Worm (Caenorhabditis elegans) whole organism, mixed stage, embryonic: ENCODE data around the gene Y45F3A.4.

Source experiments
- ceh-39 ChIP-seq: fragments of 150-350 bp; optimal IDR thresholded peaks from 2 replicates; lab custom pipeline; 2014; ENCODE audit warnings: missing biosample characterization, missing genetic modification characterization
- ceh-43 ChIP-seq: fragments of 200-800 bp; sonication (Bioruptor generic); optimal IDR thresholded peaks from 2 replicates; lab custom pipeline; 2018; ENCODE audit warnings: mild to moderate bottlenecking, missing genetic modification characterization, moderate library complexity, missing compliant biosample characterization
- ceh-83 ChIP-seq: fragments of 200-800 bp; sonication (Bioruptor generic); optimal IDR thresholded peaks from 2 replicates; lab custom pipeline; 2018; ENCODE audit warnings: mild to moderate bottlenecking, missing genetic modification characterization, missing compliant biosample characterization
- ces-1 ChIP-seq: fragments of 150-350 bp; optimal IDR thresholded peaks from 2 replicates; lab custom pipeline; 2014; ENCODE audit warnings: missing biosample characterization, missing genetic modification reagents, missing genetic modification characterization
- elt-1 ChIP-seq: sonication (generic microtip); optimal IDR thresholded peaks from 2 replicates; lab custom pipeline; 2017; ENCODE audit warnings: missing genetic modification characterization, mild to moderate bottlenecking, missing compliant biosample characterization, antibody characterized with exemption, moderate library complexity, borderline replicate concordance; ENCODE audit not compliant: insufficient read depth
- elt-3 ChIP-seq: fragments of 150-350 bp; optimal IDR thresholded peaks from 2 replicates; lab custom pipeline; 2014; ENCODE audit warnings: missing biosample characterization, missing genetic modification characterization
- lin-13 ChIP-seq: fragments of 150-350 bp; optimal IDR thresholded peaks from 2 replicates; lab custom pipeline; 2014; ENCODE audit warnings: missing biosample characterization, missing genetic modification characterization
- lin-32 ChIP-seq: fragments of 200-800 bp; sonication (Bioruptor generic); optimal IDR thresholded peaks from 2 replicates; lab custom pipeline; 2018; ENCODE audit warnings: mild to moderate bottlenecking, missing genetic modification characterization, missing compliant biosample characterization
- lsy-2 ChIP-seq: fragments of 150-350 bp; optimal IDR thresholded peaks from 2 replicates; lab custom pipeline; 2014; ENCODE audit warnings: missing biosample characterization, missing genetic modification characterization
- mab-5 ChIP-seq: fragments of 150-350 bp; optimal IDR thresholded peaks from 2 replicates; lab custom pipeline; 2014; ENCODE audit warnings: missing biosample characterization, missing genetic modification characterization
- mep-1 ChIP-seq: fragments of 150-350 bp; optimal IDR thresholded peaks from 2 replicates; lab custom pipeline; 2017; ENCODE audit warnings: missing biosample characterization, missing genetic modification reagents, missing genetic modification characterization, inconsistent platforms
- mls-2 ChIP-seq: sonication (generic microtip); optimal IDR thresholded peaks from 2 replicates; lab custom pipeline; 2016; ENCODE audit warnings: mild to moderate bottlenecking, missing genetic modification characterization, moderate library complexity, missing compliant biosample characterization
- nhr-12 ChIP-seq: fragments of 150-350 bp; optimal IDR thresholded peaks from 2 replicates; lab custom pipeline; 2014; ENCODE audit warnings: missing biosample characterization, missing genetic modification characterization
- nhr-76 ChIP-seq: sonication (generic microtip); optimal IDR thresholded peaks from 2 replicates; lab custom pipeline; 2017; ENCODE audit warnings: missing biosample characterization, missing genetic modification characterization
- sem-2 ChIP-seq: fragments of 200-800 bp; sonication (Bioruptor generic); optimal IDR thresholded peaks from 2 replicates; lab custom pipeline; 2018; ENCODE audit warnings: mild to moderate bottlenecking, missing genetic modification characterization, missing compliant biosample characterization
- unc-120 ChIP-seq: sonication (generic microtip); optimal IDR thresholded peaks from 2 replicates; lab custom pipeline; 2017; ENCODE audit warnings: missing genetic modification characterization, missing compliant biosample characterization; ENCODE audit not compliant: poor library complexity, severe bottlenecking
- ztf-11 ChIP-seq: fragments of 150-350 bp; optimal IDR thresholded peaks from 2 replicates; lab custom pipeline; 2014; ENCODE audit warnings: missing biosample characterization, missing genetic modification characterization

The Y45F3A.4 gene

DNA sequence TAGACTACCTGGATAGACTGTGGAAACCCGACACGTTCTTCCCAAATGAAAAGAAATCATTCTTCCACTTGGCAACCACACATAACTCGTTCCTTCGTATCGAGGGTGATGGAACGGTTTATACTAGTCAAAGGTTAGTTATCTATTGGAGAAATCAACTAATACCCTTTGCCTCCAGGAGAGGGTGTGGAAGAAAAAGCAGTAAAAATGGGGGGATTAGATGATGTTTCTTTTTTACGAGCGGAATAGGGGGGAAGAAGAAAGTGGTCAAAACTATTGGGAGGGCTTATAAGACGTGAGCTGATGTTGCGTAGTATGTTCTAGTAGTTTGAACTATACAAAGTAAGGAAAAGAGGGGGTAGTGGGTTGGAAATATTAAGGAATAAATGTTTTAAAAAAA is 52.2 kb downstream of the Y45F3A.4 start:
- no peak for TF ChIP-seq ceh-39
- no peak for TF ChIP-seq lsy-2 (tag; lab: Kevin White, UChicago)
- no peak for TF ChIP-seq elt-1 (tag; lab: Kevin White, UChicago)
- no peak for TF ChIP-seq sem-2 (GFP tag; lab: Kevin White, UChicago)
- TF ChIP-seq lin-32 (GFP tag; lab: Kevin White, UChicago) = no peak
- TF ChIP-seq ces-1 = no peak
- TF ChIP-seq mls-2 (tag; lab: Kevin White, UChicago) = no peak
- TF ChIP-seq ceh-83 (GFP tag; lab: Kevin White, UChicago) = no peak
- TF ChIP-seq ztf-11 (tag; lab: Kevin White, UChicago) = no peak
- no peak for TF ChIP-seq elt-3 (tag; lab: Kevin White, UChicago)
- TF ChIP-seq nhr-76 (tag; lab: Kevin White, UChicago) = no peak
- TF ChIP-seq lin-13 (tag; lab: Kevin White, UChicago) = no peak
- no peak for TF ChIP-seq mep-1 (tag; lab: Kevin White, UChicago)
- TF ChIP-seq nhr-12 (tag; lab: Kevin White, UChicago) = no peak
- TF ChIP-seq ceh-43 (GFP tag; lab: Kevin White, UChicago) = no peak
- no peak for TF ChIP-seq mab-5 (tag; lab: Kevin White, UChicago)
- no peak for TF ChIP-seq unc-120
